Fruit fly (Drosophila melanogaster) whole organism, embryonic: ENCODE results near the gene mEFG1.
A peak's percentile ranks its signal among the peaks of the same experiment; 100 is the strongest.

ENCODE experiments used
- CG10366 ChIP-seq: fragments of 200-800 bp; sonication (Bioruptor generic); IDR thresholded peaks from 2 replicates; pipeline ENCODE4 v1.3.6; 2022; ENCODE audit warnings: missing biosample characterization, missing genetic modification characterization
- CG12744 ChIP-seq: fragments of 200-800 bp; sonication (Bioruptor generic); optimal IDR thresholded peaks from 2 replicates; lab custom pipeline; 2016; ENCODE audit warnings: missing biosample characterization, missing genetic modification characterization
- CG12942 ChIP-seq: fragments of 200-800 bp; sonication (Bioruptor generic); optimal IDR thresholded peaks from 3 replicates; lab custom pipeline; 2016; ENCODE audit warnings: missing biosample characterization, missing genetic modification characterization
- CG14441 ChIP-seq: fragments of 200-800 bp; sonication (Bioruptor generic); IDR thresholded peaks from 2 replicates; pipeline ENCODE4 v1.3.6; 2022; ENCODE audit warnings: missing biosample characterization, missing genetic modification characterization
- CG18262 ChIP-seq: fragments of 200-800 bp; optimal IDR thresholded peaks from 3 replicates; lab custom pipeline; 2019; ENCODE audit warnings: missing biosample characterization, mild to moderate bottlenecking, missing genetic modification characterization, moderate library complexity
- CG1832 ChIP-seq: fragments of 200-800 bp; sonication (Bioruptor generic); optimal IDR thresholded peaks from 2 replicates; lab custom pipeline; 2017; ENCODE audit warnings: missing biosample characterization, mild to moderate bottlenecking, missing genetic modification characterization, inconsistent platforms
- CG18764 ChIP-seq: fragments of 200-800 bp; sonication (Bioruptor generic); optimal IDR thresholded peaks from 3 replicates; lab custom pipeline; 2016; ENCODE audit warnings: missing biosample characterization, missing genetic modification characterization
- CG31224 ChIP-seq: fragments of 200-800 bp; sonication (Bioruptor generic); IDR thresholded peaks from 2 replicates; pipeline ENCODE4 v1.3.6; 2022; ENCODE audit warnings: missing biosample characterization, missing genetic modification characterization
- CG4820 ChIP-seq: fragments of 200-800 bp; sonication (Bioruptor generic); optimal IDR thresholded peaks from 3 replicates; lab custom pipeline; 2016; ENCODE audit warnings: missing biosample characterization, missing genetic modification characterization
- CG6654 ChIP-seq: fragments of 200-800 bp; sonication (Bioruptor generic); optimal IDR thresholded peaks from 2 replicates; lab custom pipeline; 2017; ENCODE audit warnings: missing biosample characterization, mild to moderate bottlenecking, missing genetic modification characterization
- CG6683 ChIP-seq: fragments of 200-800 bp; sonication (Bioruptor generic); optimal IDR thresholded peaks from 2 replicates; lab custom pipeline; 2017; ENCODE audit warnings: missing biosample characterization, mild to moderate bottlenecking, missing genetic modification characterization, missing genetic modification reagents
- CG6854 ChIP-seq: fragments of 200-800 bp; sonication (Bioruptor generic); optimal IDR thresholded peaks from 3 replicates; lab custom pipeline; 2017; ENCODE audit warnings: missing biosample characterization, mild to moderate bottlenecking, missing genetic modification characterization
- CG7357 ChIP-seq: fragments of 200-800 bp; sonication (Bioruptor generic); IDR thresholded peaks from 3 replicates; pipeline ENCODE4 v1.3.6; 2022; ENCODE audit warnings: missing biosample characterization, missing genetic modification characterization
- CG8290 ChIP-seq, 3 experiments: fragments of 200-800 bp; sonication (Bioruptor generic); optimal IDR thresholded peaks; 2 replicates each; lab custom pipeline; 2016 to 2019; ENCODE audit warnings: missing biosample characterization in 3 of 3, missing genetic modification characterization in 3 of 3, mild to moderate bottlenecking in 2 of 3, moderate library complexity in 1 of 3
- CG8944 ChIP-seq: fragments of 200-800 bp; sonication (Bioruptor generic); optimal IDR thresholded peaks from 3 replicates; lab custom pipeline; 2016; ENCODE audit warnings: missing biosample characterization, missing genetic modification characterization
- CG9727 ChIP-seq: fragments of 200-800 bp; sonication (Bioruptor generic); optimal IDR thresholded peaks from 3 replicates; lab custom pipeline; 2017; ENCODE audit warnings: missing biosample characterization, mild to moderate bottlenecking, missing genetic modification characterization
- Camta ChIP-seq: fragments of 200-800 bp; sonication (Bioruptor generic); optimal IDR thresholded peaks from 2 replicates; lab custom pipeline; 2016; ENCODE audit warnings: missing biosample characterization, missing genetic modification characterization
- D ChIP-seq, 2 experiments: fragments of 200-800 bp in 1 of 2; fragments of >200 bp in 1 of 2; sonication (Bioruptor generic) in 1 of 2; optimal IDR thresholded peaks; 2 replicates in 1 of 2; 3 replicates in 1 of 2; lab custom pipeline; 2017; ENCODE audit warnings: mild to moderate bottlenecking in 1 of 2, missing biosample characterization in 1 of 2, missing genetic modification characterization in 1 of 2, missing genetic modification reagents in 1 of 2
- Deaf1 ChIP-seq: fragments of 200-800 bp; optimal IDR thresholded peaks from 3 replicates; lab custom pipeline; 2019; ENCODE audit warnings: missing biosample characterization, mild to moderate bottlenecking, missing genetic modification characterization, moderate library complexity
- E2f1 ChIP-seq: fragments of 200-800 bp; sonication (Bioruptor generic); IDR thresholded peaks from 2 replicates; pipeline ENCODE4 v1.3.6; 2022; ENCODE audit warnings: missing biosample characterization, missing genetic modification characterization
- Fer1 ChIP-seq: fragments of 200-800 bp; sonication (Bioruptor generic); optimal IDR thresholded peaks from 2 replicates; lab custom pipeline; 2017; ENCODE audit warnings: missing biosample characterization, mild to moderate bottlenecking, missing genetic modification characterization
- H2.0 ChIP-seq: fragments of 200-800 bp; sonication (Bioruptor generic); IDR thresholded peaks from 2 replicates; pipeline ENCODE4 v1.3.6; 2022; ENCODE audit warnings: missing biosample characterization, missing genetic modification characterization
- HmgZ ChIP-seq: fragments of 200-800 bp; sonication (Bioruptor generic); optimal IDR thresholded peaks from 2 replicates; lab custom pipeline; 2018; ENCODE audit warnings: missing biosample characterization, mild to moderate bottlenecking, missing genetic modification characterization
- Oli ChIP-seq: fragments of 200-800 bp; sonication (Bioruptor generic); optimal IDR thresholded peaks from 2 replicates; lab custom pipeline; 2018; ENCODE audit warnings: missing biosample characterization, mild to moderate bottlenecking, missing genetic modification characterization, moderate library complexity
- Sox102F ChIP-seq: fragments of 200-800 bp; sonication (Bioruptor generic); optimal IDR thresholded peaks from 2 replicates; lab custom pipeline; 2018; ENCODE audit warnings: missing biosample characterization, mild to moderate bottlenecking, missing genetic modification characterization, moderate library complexity
- Spps ChIP-seq: fragments of 200-800 bp; sonication (Bioruptor generic); optimal IDR thresholded peaks from 2 replicates; lab custom pipeline; 2018; ENCODE audit warnings: missing biosample characterization, mild to moderate bottlenecking, missing genetic modification characterization
- Sry-δ ChIP-seq: fragments of 200-800 bp; sonication (Bioruptor generic); optimal IDR thresholded peaks from 2 replicates; lab custom pipeline; 2016; ENCODE audit warnings: missing biosample characterization, missing genetic modification characterization
- Ssrp ChIP-seq: fragments of 200-800 bp; sonication (Bioruptor generic); optimal IDR thresholded peaks from 2 replicates; lab custom pipeline; 2018; ENCODE audit warnings: missing biosample characterization, mild to moderate bottlenecking, missing genetic modification characterization, moderate library complexity
- Trl ChIP-seq, 3 experiments: fragments of >200 bp in 2 of 3; fragments of 200-800 bp in 1 of 3; sonication (Bioruptor generic) in 1 of 3; optimal IDR thresholded peaks; 2 replicates in 1 of 3; 3 replicates in 2 of 3; lab custom pipeline; 2016 to 2017; ENCODE audit warnings: missing biosample characterization in 1 of 3, missing genetic modification characterization in 1 of 3
- Xbp1 ChIP-seq: fragments of 200-800 bp; sonication (Bioruptor generic); optimal IDR thresholded peaks from 3 replicates; lab custom pipeline; 2016; ENCODE audit warnings: missing biosample characterization, mild to moderate bottlenecking, missing genetic modification characterization
- ato ChIP-seq: fragments of 200-800 bp; sonication (Bioruptor generic); IDR thresholded peaks from 2 replicates; pipeline ENCODE4 v1.3.6; 2022; ENCODE audit warnings: missing biosample characterization, missing genetic modification characterization; ENCODE audit not compliant: partially characterized antibody
- bsh ChIP-seq, 2 experiments: fragments of 200-800 bp; sonication (Bioruptor generic); optimal IDR thresholded peaks; 2 replicates each; lab custom pipeline; 2017 to 2018; ENCODE audit warnings: mild to moderate bottlenecking in 2 of 2, missing biosample characterization in 2 of 2, missing genetic modification characterization in 2 of 2, moderate library complexity in 1 of 2
- ci ChIP-seq: fragments of 200-800 bp; sonication (Bioruptor generic); IDR thresholded peaks from 3 replicates; pipeline ENCODE4 v1.3.6; 2022; ENCODE audit warnings: missing biosample characterization, missing genetic modification characterization
- croc ChIP-seq: fragments of 200-800 bp; sonication (Bioruptor generic); conservative IDR thresholded peaks from 3 replicates; pipeline ENCODE4 v1.3.6; 2022; ENCODE audit warnings: missing biosample characterization, missing genetic modification characterization
- danr ChIP-seq: fragments of 200-800 bp; sonication (Bioruptor generic); IDR thresholded peaks from 2 replicates; pipeline ENCODE4 v1.3.6; 2022; ENCODE audit warnings: missing biosample characterization, missing genetic modification characterization
- dmrt11E ChIP-seq: fragments of 200-800 bp; sonication (Bioruptor generic); optimal IDR thresholded peaks from 3 replicates; lab custom pipeline; 2018; ENCODE audit warnings: missing biosample characterization, mild to moderate bottlenecking, missing genetic modification characterization, moderate library complexity
- dmrt99B ChIP-seq: fragments of 200-800 bp; sonication (Bioruptor generic); optimal IDR thresholded peaks from 2 replicates; lab custom pipeline; 2018; ENCODE audit warnings: missing biosample characterization, mild to moderate bottlenecking, missing genetic modification characterization, moderate library complexity
- dpn ChIP-seq, 2 experiments: fragments of 200-800 bp; sonication (Bioruptor generic); optimal IDR thresholded peaks; 3 replicates each; lab custom pipeline; 2016; ENCODE audit warnings: missing biosample characterization in 2 of 2, missing genetic modification characterization in 2 of 2
- fd102C ChIP-seq: fragments of 200-800 bp; sonication (Bioruptor generic); optimal IDR thresholded peaks from 2 replicates; lab custom pipeline; 2018; ENCODE audit warnings: missing biosample characterization, mild to moderate bottlenecking, missing genetic modification characterization, moderate library complexity
- fd3F ChIP-seq: fragments of 200-800 bp; sonication (Bioruptor generic); optimal IDR thresholded peaks from 2 replicates; lab custom pipeline; 2018; ENCODE audit warnings: missing biosample characterization, mild to moderate bottlenecking, missing genetic modification characterization, moderate library complexity
- gce ChIP-seq: fragments of 200-800 bp; sonication (Bioruptor generic); IDR thresholded peaks from 3 replicates; pipeline ENCODE4 v1.3.6; 2022; ENCODE audit warnings: missing biosample characterization, missing genetic modification characterization
- gcm ChIP-seq: fragments of 200-800 bp; sonication (Bioruptor generic); optimal IDR thresholded peaks from 2 replicates; lab custom pipeline; 2019; ENCODE audit warnings: missing biosample characterization, mild to moderate bottlenecking, missing genetic modification characterization, moderate library complexity
- gt ChIP-seq: fragments of 200-800 bp; sonication (Bioruptor generic); IDR thresholded peaks from 2 replicates; pipeline ENCODE4 v1.3.6; 2022; ENCODE audit warnings: missing biosample characterization, missing genetic modification characterization
- klu ChIP-seq: fragments of 200-800 bp; sonication (Bioruptor generic); IDR thresholded peaks from 2 replicates; pipeline ENCODE4 v1.3.6; 2022; ENCODE audit warnings: missing biosample characterization, missing genetic modification characterization
- kni ChIP-seq: fragments of 200-800 bp; sonication (Bioruptor generic); optimal IDR thresholded peaks from 3 replicates; lab custom pipeline; 2017; ENCODE audit warnings: mild to moderate bottlenecking, missing biosample characterization, missing genetic modification reagents, missing genetic modification characterization
- lab ChIP-seq: fragments of 200-800 bp; sonication (Bioruptor generic); optimal IDR thresholded peaks from 3 replicates; lab custom pipeline; 2017; ENCODE audit warnings: missing biosample characterization, missing genetic modification characterization, mild to moderate bottlenecking, moderate library complexity, missing genetic modification reagents
- salm ChIP-seq: fragments of 200-800 bp; sonication (Bioruptor generic); optimal IDR thresholded peaks from 2 replicates; lab custom pipeline; 2018; ENCODE audit warnings: missing biosample characterization, mild to moderate bottlenecking, missing genetic modification characterization
- stc ChIP-seq: fragments of 200-800 bp; sonication (Bioruptor generic); IDR thresholded peaks from 2 replicates; pipeline ENCODE4 v1.3.6; 2022; ENCODE audit warnings: missing biosample characterization, missing genetic modification characterization
- zen ChIP-seq: fragments of 200-800 bp; sonication (Bioruptor generic); optimal IDR thresholded peaks from 3 replicates; lab custom pipeline; 2018; ENCODE audit warnings: missing biosample characterization, mild to moderate bottlenecking, missing genetic modification characterization, moderate library complexity
- zfh1 ChIP-seq: fragments of 200-800 bp; sonication (Bioruptor generic); IDR thresholded peaks from 3 replicates; pipeline ENCODE4 v1.3.6; 2022; ENCODE audit warnings: missing biosample characterization, missing genetic modification characterization

The mEFG1 gene

dm6 chr2L:7270270-7270669 is 47.4 kb upstream of the mEFG1 start (continued):
- peak; percentile 58 for TF ChIP-seq CG9727 (GFP tag; lab: Kevin White, UChicago)
- TF ChIP-seq gcm (GFP tag; lab: Kevin White, UChicago) = peak; percentile 50
- no peak for TF ChIP-seq ato (GFP tag; lab: Robert Waterston, UW)
- TF ChIP-seq CG6683 = no peak
- TF ChIP-seq CG8290 (GFP tag; optimal IDR thresholded peaks at IDR 0.05; lab: Kevin White, UChicago) = no peak
- TF ChIP-seq CG8290 (tag; optimal IDR thresholded peaks at IDR 0.05; lab: Kevin White, UChicago) = no peak
- TF ChIP-seq CG14441 (GFP tag; lab: Robert Waterston, UW) = no peak
- no peak for TF ChIP-seq Fer1 (GFP tag; lab: Kevin White, UChicago)
- TF ChIP-seq CG4820 (GFP tag; lab: Kevin White, UChicago) = peak; percentile 62
- no peak for TF ChIP-seq salm (tag; lab: Kevin White, UChicago)
- no peak for TF ChIP-seq CG31224
- TF ChIP-seq klu = no peak
- peak; percentile 10 for TF ChIP-seq Camta
- TF ChIP-seq croc (GFP tag; lab: Robert Waterston, UW) = peak; percentile 49; the same call in 2 of the 3 replicates
- no peak for TF ChIP-seq fd3F (GFP tag; lab: Kevin White, UChicago)
- no peak for TF ChIP-seq CG12744 (GFP tag; lab: Kevin White, UChicago)
- TF ChIP-seq CG6854 (GFP tag; lab: Kevin White, UChicago) = no peak
- peak; percentile 10 for TF ChIP-seq fd102C
- TF ChIP-seq H2.0 (GFP tag; lab: Robert Waterston, UW) = no peak
- TF ChIP-seq Sry-δ (GFP tag; lab: Kevin White, UChicago) = no peak
- no peak for TF ChIP-seq CG1832 (GFP tag; lab: Kevin White, UChicago)
- no peak for TF ChIP-seq CG6654
- TF ChIP-seq dmrt99B = peak; percentile 62
- peak; percentile 68 for TF ChIP-seq Sox102F (GFP tag; lab: Kevin White, UChicago)
- peak in 1 of 2 experiments; percentile 89 for TF ChIP-seq bsh (GFP tag; optimal IDR thresholded peaks at IDR 0.05; lab: Kevin White, UChicago)
- no peak for TF ChIP-seq HmgZ (tag; lab: Kevin White, UChicago)
- TF ChIP-seq gce (GFP tag; lab: Robert Waterston, UW) = no peak

- TF ChIP-seq kni (GFP tag; lab: Kevin White, UChicago) = no peak
- no peak for TF ChIP-seq CG7357 (GFP tag; lab: Robert Waterston, UW)
- TF ChIP-seq zen = peak; percentile 3
- peak; percentile 23 for TF ChIP-seq dmrt11E (tag; lab: Kevin White, UChicago)
- no peak for TF ChIP-seq D (optimal IDR thresholded peaks at IDR 0.05; lab: Kevin White, UChicago)
- TF ChIP-seq D (GFP tag; optimal IDR thresholded peaks at IDR 0.05; lab: Kevin White, UChicago) = no peak
- TF ChIP-seq CG18262 (tag; lab: Kevin White, UChicago) = peak; percentile 49
- peak; percentile 17 for TF ChIP-seq CG12942 (GFP tag; lab: Kevin White, UChicago)
- peak; percentile 25; the same call in 1 of the 2 replicates for TF ChIP-seq CG10366
- TF ChIP-seq Ssrp (tag; lab: Kevin White, UChicago) = peak; percentile 5
- TF ChIP-seq CG18764 (GFP tag; lab: Kevin White, UChicago) = peak; percentile 21
- no peak for TF ChIP-seq Deaf1
- TF ChIP-seq Xbp1 (GFP tag; lab: Kevin White, UChicago) = peak; percentile 47
- TF ChIP-seq Oli (tag; lab: Kevin White, UChicago) = peak; percentile 35
- peak; percentile 8; the same call in 1 of the 2 replicates for TF ChIP-seq stc (GFP tag; lab: Robert Waterston, UW)
- peak; percentile 37 for TF ChIP-seq E2f1 (GFP tag; lab: Robert Waterston, UW)
- 0 out of 3 replicates have a peak, but pooled peaks have one; percentile 24 for TF ChIP-seq zfh1 (GFP tag; lab: Robert Waterston, UW)
- TF ChIP-seq lab = peak; percentile 31
- TF ChIP-seq gt = no peak
- TF ChIP-seq Spps = no peak
- TF ChIP-seq ci (GFP tag; lab: Robert Waterston, UW) = peak; percentile 75; the same call in 2 of the 3 replicates
- TF ChIP-seq Trl (optimal IDR thresholded peaks at IDR 0.05; lab: Kevin White, UChicago) = no peak
- TF ChIP-seq Trl (GFP tag; optimal IDR thresholded peaks at IDR 0.05; lab: Kevin White, UChicago) = peak; percentile 16
- TF ChIP-seq danr (GFP tag; lab: Robert Waterston, UW) = no peak
- TF ChIP-seq dpn (GFP tag; optimal IDR thresholded peaks at IDR 0.05; lab: Kevin White, UChicago) = peak; percentile 16 to 35
- TF ChIP-seq CG8944 = peak; percentile 25
Measured at dm6 chr2L:7265970-7266369, 43.1 kb upstream of the mEFG1 start.
